Worm (Caenorhabditis elegans): ENCODE measurements around the gene asp-12.

The asp-12 gene

ce11 chrV:8226812-8227211 lies 42.2 kb upstream of the asp-12 start, which contains the start of gene K07C11.10:
K07C11.10 (minus strand) TSS chrV:8226912.
- no peak for TF ChIP-seq attf-3 (GFP tag; conservative IDR thresholded peaks at IDR 0.05)
- no peak for TF ChIP-seq die-1 (tag; optimal IDR thresholded peaks at IDR 0.05)
- TF ChIP-seq ceh-91 (GFP tag; IDR thresholded peaks at IDR 0.05), result no peak
- TF ChIP-seq ZK185.1 (tag; optimal IDR thresholded peaks at IDR 0.05; ENCODE audit: poor library complexity, severe bottlenecking), result no peak
- no peak for TF ChIP-seq nfya-1 (tag; optimal IDR thresholded peaks at IDR 0.05; ENCODE audit: borderline replicate concordance, insufficient read depth)
- no peak for TF ChIP-seq F23B12.7 (tag; optimal IDR thresholded peaks at IDR 0.05; ENCODE audit: insufficient read depth)
- TF ChIP-seq Y79H2A.3 (GFP tag; conservative IDR thresholded peaks at IDR 0.05), result no peak

- TF ChIP-seq ztf-3 (GFP tag; optimal IDR thresholded peaks at IDR 0.05) (no peak), ekl-4 (GFP tag; IDR thresholded peaks at IDR 0.05) (peak; percentile 94), aptf-3 (GFP tag; IDR thresholded peaks at IDR 0.05) (no peak), lin-40 (tag; optimal IDR thresholded peaks at IDR 0.05) (peak; percentile 84), ZK185.1 (tag; optimal IDR thresholded peaks at IDR 0.05; ENCODE audit: poor library complexity, severe bottlenecking) (peak; percentile 89), Y95B8A.8 (GFP tag; IDR thresholded peaks at IDR 0.05) (peak; percentile 86), fkh-3 (tag; optimal IDR thresholded peaks at IDR 0.05) (peak; percentile 54), F52B5.7 (tag; optimal IDR thresholded peaks at IDR 0.05) (no peak), T07F8.4 (tag; optimal IDR thresholded peaks at IDR 0.05) (peak; percentile 20), somi-1 (GFP tag; optimal IDR thresholded peaks at IDR 0.05) (peak; percentile 80), B0336.3 (GFP tag; IDR thresholded peaks at IDR 0.05) (peak; percentile 96), dox-1 (GFP tag; IDR thresholded peaks at IDR 0.05) (peak; percentile 96), pbrm-1 (GFP tag; IDR thresholded peaks at IDR 0.05) (peak; percentile 100), pha-4 (tag; optimal IDR thresholded peaks at IDR 0.05) (no peak), ama-1 (optimal IDR thresholded peaks at IDR 0.05) (peak; percentile 91), ama-1 (GFP tag; optimal IDR thresholded peaks at IDR 0.05) (peak in 1 of 2 experiments; percentile 35), nhr-120 (GFP tag; IDR thresholded peaks at IDR 0.05) (no peak), madf-8 (GFP tag; conservative IDR thresholded peaks at IDR 0.05) (peak; percentile 65), hrde-1 (tag; optimal IDR thresholded peaks at IDR 0.05; ENCODE audit: borderline replicate concordance) (peak; percentile 90), F39B2.1 (GFP tag; IDR thresholded peaks at IDR 0.05) (peak; percentile 82), Y53G8AR.9 (GFP tag; conservative IDR thresholded peaks at IDR 0.05) (peak; percentile 86), ztf-26 (tag; optimal IDR thresholded peaks at IDR 0.05) (peak; percentile 25), egrh-3 (GFP tag; IDR thresholded peaks at IDR 0.05) (peak; percentile 70), unc-62 (GFP tag; optimal IDR thresholded peaks at IDR 0.05) (no peak), athp-1 (tag; optimal IDR thresholded peaks at IDR 0.05) (peak; percentile 40), bed-2 (GFP tag; IDR thresholded peaks at IDR 0.05) (peak; percentile 41; the same call in 1 of the 2 replicates), ztf-18 (tag; optimal IDR thresholded peaks at IDR 0.05) (peak; percentile 72), D2030.7 (GFP tag; IDR thresholded peaks at IDR 0.05) (peak; percentile 98), nfya-2 (GFP tag; IDR thresholded peaks at IDR 0.05) (no peak), die-1 (tag; optimal IDR thresholded peaks at IDR 0.05) (peak; percentile 52), rec-8 (tag; optimal IDR thresholded peaks at IDR 0.05) (peak in 1 of 2 experiments; percentile 83), F10E7.11 (tag; optimal IDR thresholded peaks at IDR 0.05) (peak; percentile 8), K11D2.4 (GFP tag; IDR thresholded peaks at IDR 0.05) (peak; percentile 37; the same call in 1 of the 2 replicates), hlh-12 (tag; optimal IDR thresholded peaks at IDR 0.05) (no peak), rpc-1 (optimal IDR thresholded peaks at IDR 0.05) (peak; percentile 14), rpc-1 (tag; optimal IDR thresholded peaks at IDR 0.05) (peak; percentile 23), mcd-1 (GFP tag; IDR thresholded peaks at IDR 0.05) (peak; percentile 84), atf-7 (tag; optimal IDR thresholded peaks at IDR 0.05) (peak; percentile 67), F49E8.2 (tag; optimal IDR thresholded peaks at IDR 0.05; ENCODE audit: insufficient read depth) (peak; percentile 96), attf-3 (GFP tag; conservative IDR thresholded peaks at IDR 0.05) (peak; percentile 77), hlh-26 (GFP tag; conservative IDR thresholded peaks at IDR 0.05) (no peak), lsy-27 (tag; optimal IDR thresholded peaks at IDR 0.05; ENCODE audit: borderline replicate concordance, insufficient read depth) (peak; percentile 31)
Measured at ce11 chrV:8228712-8229119, 40.3 kb upstream of the asp-12 start.

Measured in whole organism, young adult.